Worm (Caenorhabditis elegans) whole organism, L1 larva: ENCODE data around the gene W07G1.7.

Experiments
- aly-2 ChIP-seq: fragments of 150-350 bp; optimal IDR thresholded peaks from 2 replicates; lab custom pipeline; 2014; ENCODE audit warnings: missing biosample characterization, missing genetic modification characterization
- ama-1 ChIP-seq: fragments of 150-350 bp; optimal IDR thresholded peaks from 2 replicates; lab custom pipeline; 2014
- egl-13 ChIP-seq: sonication (generic microtip); optimal IDR thresholded peaks from 2 replicates; lab custom pipeline; 2016; ENCODE audit warnings: missing genotype, missing genetic modification reagents, missing genetic modification characterization, missing compliant biosample characterization
- elt-3 ChIP-seq, 6 experiments: fragments of 150-350 bp in 1 of 6; sonication (generic microtip); optimal IDR thresholded peaks; 2 replicates each; lab custom pipeline; 2017 to 2018; ENCODE audit warnings: missing biosample characterization in 6 of 6, missing genetic modification characterization in 6 of 6, inconsistent platforms in 1 of 6
- lsy-2 ChIP-seq, 2 experiments: fragments of 150-350 bp; optimal IDR thresholded peaks; 2 replicates each; lab custom pipeline; 2014; ENCODE audit warnings: missing biosample characterization in 2 of 2, missing genetic modification characterization in 2 of 2
- nhr-76 ChIP-seq: sonication (generic microtip); optimal IDR thresholded peaks from 2 replicates; lab custom pipeline; 2017; ENCODE audit warnings: missing biosample characterization, missing genetic modification characterization
- pqm-1 ChIP-seq: sonication (generic microtip); optimal IDR thresholded peaks from 3 replicates; lab custom pipeline; 2017; ENCODE audit warnings: missing biosample characterization, missing genetic modification characterization
- snpc-4 ChIP-seq: fragments of 150-350 bp; optimal IDR thresholded peaks from 2 replicates; lab custom pipeline; 2014; ENCODE audit warnings: missing biosample characterization, missing genetic modification characterization
- swsn-7 ChIP-seq: sonication (generic microtip); optimal IDR thresholded peaks from 2 replicates; lab custom pipeline; 2016; ENCODE audit warnings: missing genetic modification characterization, missing compliant biosample characterization
- unc-130 ChIP-seq: fragments of 150-350 bp; optimal IDR thresholded peaks from 2 replicates; lab custom pipeline; 2017; ENCODE audit warnings: missing biosample characterization, missing genetic modification characterization, inconsistent platforms
- unc-62 ChIP-seq: fragments of 150-350 bp; optimal IDR thresholded peaks from 2 replicates; lab custom pipeline; 2014; ENCODE audit warnings: missing biosample characterization, missing genetic modification reagents, missing genetic modification characterization
- unc-98 ChIP-seq: fragments of 200-800 bp; sonication (Bioruptor generic); IDR thresholded peaks from 2 replicates; pipeline ENCODE4 v1.3.6; 2022; ENCODE audit warnings: missing genetic modification characterization, missing compliant biosample characterization
- ztf-11 ChIP-seq, 2 experiments: sonication (generic microtip); optimal IDR thresholded peaks; 2 replicates each; lab custom pipeline; 2016 to 2017; ENCODE audit warnings: missing genetic modification characterization in 2 of 2, missing biosample characterization in 1 of 2, missing compliant biosample characterization in 1 of 2

DNA sequence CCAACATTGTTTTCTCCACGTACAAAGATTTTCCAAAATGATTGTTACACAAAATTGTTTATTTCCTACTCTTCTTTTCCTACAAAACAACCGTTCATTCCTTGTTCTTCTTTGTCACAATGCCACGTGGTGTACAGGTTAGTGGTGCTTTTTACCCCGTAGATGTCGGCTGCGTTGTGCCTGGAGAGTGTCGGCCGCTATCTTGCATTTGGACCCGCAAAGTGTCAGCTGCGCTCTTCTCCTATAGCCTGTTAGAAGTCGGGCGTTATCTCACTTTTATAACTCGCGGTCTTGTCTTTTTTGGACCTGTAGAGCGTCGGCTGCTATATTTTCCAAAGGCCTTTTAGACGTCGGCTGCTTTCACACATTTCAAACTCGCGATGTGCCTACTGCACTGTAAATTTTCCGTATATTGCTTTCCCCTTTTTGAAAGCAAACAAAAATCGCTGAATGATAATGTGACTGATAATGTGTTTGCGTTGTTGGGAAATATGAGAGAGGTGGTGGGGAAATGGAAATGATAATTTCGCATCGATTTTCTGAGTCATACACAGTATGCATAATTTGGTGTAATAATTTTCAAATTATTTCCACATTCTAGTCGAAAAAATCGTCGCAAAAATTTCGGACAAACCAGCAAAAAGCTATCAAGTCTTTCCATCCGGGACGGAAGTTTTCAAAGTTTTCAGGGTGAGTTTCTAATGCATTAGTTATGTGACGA, 44.7 kb upstream of the W07G1.7 start, which contains the start of gene F01D5.8:
- TF ChIP-seq pqm-1 (tag; lab: Kevin White, UChicago), result no peak
- TF ChIP-seq unc-130 (tag; lab: Kevin White, UChicago), result no peak
- TF ChIP-seq ama-1 (lab: Kevin White, UChicago), result no peak
- TF ChIP-seq nhr-76, result no peak
- no peak for TF ChIP-seq unc-62 (GFP tag; lab: Kevin White, UChicago)
- TF ChIP-seq ztf-11 (tag; optimal IDR thresholded peaks at IDR 0.05; lab: Kevin White, UChicago), result no peak
- TF ChIP-seq snpc-4 (tag; lab: Kevin White, UChicago), result no peak
- TF ChIP-seq egl-13, result no peak
- no peak for TF ChIP-seq lsy-2 (tag; optimal IDR thresholded peaks at IDR 0.05; lab: Kevin White, UChicago)
- no peak for TF ChIP-seq unc-98 (GFP tag; lab: Robert Waterston, UW)
- no peak for TF ChIP-seq aly-2 (tag; lab: Kevin White, UChicago)
- no peak for TF ChIP-seq swsn-7 (tag; lab: Kevin White, UChicago)
- no peak for TF ChIP-seq elt-3 (tag; optimal IDR thresholded peaks at IDR 0.05; lab: Kevin White, UChicago)
